Worm (Caenorhabditis elegans): ENCODE results near the gene vps-8.

- no peak for TF ChIP-seq nhr-77 (tag; optimal IDR thresholded peaks at IDR 0.05)
- TF ChIP-seq skn-1 (tag; optimal IDR thresholded peaks at IDR 0.05) = no peak
- TF ChIP-seq unc-39 (tag; optimal IDR thresholded peaks at IDR 0.05) = no peak
- no peak for TF ChIP-seq ztf-1 (GFP tag; conservative IDR thresholded peaks at IDR 0.05)
- no peak for TF ChIP-seq nhr-11 (tag; optimal IDR thresholded peaks at IDR 0.05)
- no peak for TF ChIP-seq alr-1 (tag; optimal IDR thresholded peaks at IDR 0.05)
- TF ChIP-seq zag-1 (tag; optimal IDR thresholded peaks at IDR 0.05) = no peak
- no peak for TF ChIP-seq ama-1 (optimal IDR thresholded peaks at IDR 0.05)
- no peak for TF ChIP-seq snpc-4 (tag; optimal IDR thresholded peaks at IDR 0.05)
- no peak for TF ChIP-seq elt-3 (tag; optimal IDR thresholded peaks at IDR 0.05)
- no peak for TF ChIP-seq fos-1 (tag; optimal IDR thresholded peaks at IDR 0.05)
- TF ChIP-seq nhr-12 (tag; optimal IDR thresholded peaks at IDR 0.05) = no peak
- TF ChIP-seq mdl-1 (tag; optimal IDR thresholded peaks at IDR 0.05) = no peak
These were observed 6.5 kb upstream of the vps-8 start, which contains the start of the genes C42C1.12 and C42C1.19 for ce11 chrIV:12282157-12282789.

All from whole organism, L2 larva.